Fruit fly (Drosophila melanogaster): ENCODE results near the gene CG12728.

Gene CG12728

dm6 chrX:5974358-5975143 is 32.1 kb downstream of the CG12728 start:
- TF ChIP-seq br (GFP tag; optimal IDR thresholded peaks at IDR 0.05), result no peak
- TF ChIP-seq CG9705 (GFP tag; optimal IDR thresholded peaks at IDR 0.05), result no peak

- TF ChIP-seq psq (GFP tag; optimal IDR thresholded peaks at IDR 0.05), result no peak
- no peak for TF ChIP-seq sv (GFP tag; optimal IDR thresholded peaks at IDR 0.05)
These were observed 34.7 kb downstream of the CG12728 start for dm6 chrX:5977113-5977512.

- TF ChIP-seq Dif (GFP tag; optimal IDR thresholded peaks at IDR 0.05; ENCODE audit: partially characterized antibody) (no peak), CG9705 (GFP tag; optimal IDR thresholded peaks at IDR 0.05) (no peak), Jra (GFP tag; optimal IDR thresholded peaks at IDR 0.05) (no peak), Dfd (GFP tag; optimal IDR thresholded peaks at IDR 0.05) (no peak), Mio (GFP tag; optimal IDR thresholded peaks at IDR 0.05) (no peak), sv (GFP tag; optimal IDR thresholded peaks at IDR 0.05) (no peak), usp (GFP tag; optimal IDR thresholded peaks at IDR 0.05) (no peak), dl (GFP tag; optimal IDR thresholded peaks at IDR 0.05; ENCODE audit: insufficient read depth in 1 of 2, partially characterized antibody in 2 of 2) (no peak), h (GFP tag; optimal IDR thresholded peaks at IDR 0.05) (no peak), Abd-B (GFP tag; optimal IDR thresholded peaks at IDR 0.05) (no peak), woc (GFP tag; optimal IDR thresholded peaks at IDR 0.05) (no peak), HLH106 (tag; optimal IDR thresholded peaks at IDR 0.05) (no peak), fru (GFP tag; optimal IDR thresholded peaks at IDR 0.05) (no peak), br (GFP tag; optimal IDR thresholded peaks at IDR 0.05) (no peak), sage (GFP tag; optimal IDR thresholded peaks at IDR 0.05) (no peak)
These were observed 35.4 kb downstream of the CG12728 start for dm6 chrX:5977769-5978168.

- TF ChIP-seq Abd-B (GFP tag; optimal IDR thresholded peaks at IDR 0.05) (no peak), brk (GFP tag; optimal IDR thresholded peaks at IDR 0.05) (peak; percentile 75), woc (GFP tag; optimal IDR thresholded peaks at IDR 0.05) (peak; percentile 66), lola (GFP tag; optimal IDR thresholded peaks at IDR 0.05) (no peak), Jra (GFP tag; optimal IDR thresholded peaks at IDR 0.05) (peak; percentile 81), dmrt93B (GFP tag; optimal IDR thresholded peaks at IDR 0.05) (peak; percentile 90), pan (optimal IDR thresholded peaks at IDR 0.05) (no peak), tai (GFP tag; optimal IDR thresholded peaks at IDR 0.05) (no peak), Hnf4 (GFP tag; optimal IDR thresholded peaks at IDR 0.05) (peak; percentile 96), ey (GFP tag; optimal IDR thresholded peaks at IDR 0.05) (peak; percentile 92), Myc (optimal IDR thresholded peaks at IDR 0.05) (no peak), foxo (GFP tag; optimal IDR thresholded peaks at IDR 0.05) (peak in 1 of 2 experiments; percentile 94), CG32264 (GFP tag; optimal IDR thresholded peaks at IDR 0.05) (peak; percentile 68), usp (GFP tag; optimal IDR thresholded peaks at IDR 0.05) (no peak), dl (GFP tag; optimal IDR thresholded peaks at IDR 0.05; ENCODE audit: insufficient read depth in 1 of 2, partially characterized antibody in 2 of 2) (no peak), br (GFP tag; optimal IDR thresholded peaks at IDR 0.05) (peak; percentile 89), Vsx2 (GFP tag; optimal IDR thresholded peaks at IDR 0.05; ENCODE audit: partially characterized antibody) (no peak), psq (GFP tag; optimal IDR thresholded peaks at IDR 0.05) (peak; percentile 83), CrebA (GFP tag; optimal IDR thresholded peaks at IDR 0.05; ENCODE audit: borderline replicate concordance) (peak; percentile 89), sage (GFP tag; optimal IDR thresholded peaks at IDR 0.05) (peak; percentile 61), Hr83 (GFP tag; optimal IDR thresholded peaks at IDR 0.05; ENCODE audit: poor library complexity, severe bottlenecking) (no peak), Dif (GFP tag; optimal IDR thresholded peaks at IDR 0.05; ENCODE audit: partially characterized antibody) (no peak), OdsH (GFP tag; optimal IDR thresholded peaks at IDR 0.05) (peak; percentile 90), Rel (GFP tag; optimal IDR thresholded peaks at IDR 0.05) (peak; percentile 73), Rel (tag; optimal IDR thresholded peaks at IDR 0.05) (peak; percentile 71), jim (GFP tag; optimal IDR thresholded peaks at IDR 0.05) (no peak), fru (GFP tag; optimal IDR thresholded peaks at IDR 0.05) (peak; percentile 91), N (GFP tag; optimal IDR thresholded peaks at IDR 0.05) (no peak), dsf (GFP tag; optimal IDR thresholded peaks at IDR 0.05; ENCODE audit: borderline replicate concordance) (no peak), GATAd (GFP tag; optimal IDR thresholded peaks at IDR 0.05) (peak; percentile 66), HLH106 (tag; optimal IDR thresholded peaks at IDR 0.05) (peak; percentile 91), sv (GFP tag; optimal IDR thresholded peaks at IDR 0.05) (peak; percentile 2), h (GFP tag; optimal IDR thresholded peaks at IDR 0.05) (peak; percentile 94), Mio (GFP tag; optimal IDR thresholded peaks at IDR 0.05) (peak; percentile 68), Dfd (GFP tag; optimal IDR thresholded peaks at IDR 0.05) (no peak), Hr78 (GFP tag; optimal IDR thresholded peaks at IDR 0.05) (no peak), CG9705 (GFP tag; optimal IDR thresholded peaks at IDR 0.05) (peak; percentile 60), Sp1 (GFP tag; optimal IDR thresholded peaks at IDR 0.05) (peak; percentile 89), rgr (GFP tag; optimal IDR thresholded peaks at IDR 0.05) (peak; percentile 92)
These were observed 38.5 kb downstream of the CG12728 start for dm6 chrX:5980883-5981282.
